Worm (Caenorhabditis elegans): ENCODE data around the gene pept-1.

pept-1 gene

ce11 chrX:6445239-6445638 is 11.4 kb upstream of the pept-1 start:
- TF ChIP-seq lsy-2 (tag; optimal IDR thresholded peaks at IDR 0.05) (no peak), skn-1 (tag; optimal IDR thresholded peaks at IDR 0.05) (peak; percentile 97), fos-1 (tag; optimal IDR thresholded peaks at IDR 0.05) (peak; percentile 46)

ce11 chrX:6446564-6446963 is 10.1 kb upstream of the pept-1 start, which contains the start of gene asp-14:
asp-14 (minus strand) TSS chrX:6446664.
- peak; percentile 2 for TF ChIP-seq fos-1 (tag; optimal IDR thresholded peaks at IDR 0.05)
- TF ChIP-seq dmd-4 (tag; optimal IDR thresholded peaks at IDR 0.05) = no peak

DNA sequence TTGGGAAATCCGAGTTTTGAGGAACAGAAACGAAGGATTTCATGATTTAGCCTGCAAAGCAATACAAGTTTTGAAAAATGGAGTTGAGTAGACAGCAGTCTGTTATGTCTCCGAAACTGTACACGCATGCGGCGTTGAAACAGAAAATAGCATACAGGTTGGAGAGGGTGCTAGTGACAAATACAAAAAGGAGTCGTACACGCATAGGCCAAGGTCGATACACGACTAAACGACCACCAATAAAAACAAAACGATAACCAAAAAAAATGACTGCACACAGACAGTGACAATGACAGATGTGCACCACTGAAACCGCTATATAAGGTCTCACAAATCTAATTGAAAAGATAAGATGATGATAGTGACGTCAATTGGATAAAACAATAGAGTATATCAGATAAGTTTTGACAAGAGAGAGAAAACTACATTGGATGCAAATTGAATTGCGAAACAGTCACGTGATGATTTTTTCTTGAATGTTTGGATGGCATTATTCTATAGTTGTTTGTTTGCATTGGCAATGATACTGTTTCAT is 7.7 kb upstream of the pept-1 start, which contains the start of gene fah-1:
TSS of gene fah-1 (minus strand) at position 51 of the 535 bp plus-strand sequence.
- peak; percentile 54 for TF ChIP-seq Y55F3AM.14 (GFP tag; optimal IDR thresholded peaks at IDR 0.05)
- no peak for TF ChIP-seq dmd-4 (tag; optimal IDR thresholded peaks at IDR 0.05)
- peak; percentile 86 for TF ChIP-seq sma-9 (GFP tag; optimal IDR thresholded peaks at IDR 0.05)
- TF ChIP-seq sma-9 (tag; optimal IDR thresholded peaks at IDR 0.05) = no peak
- TF ChIP-seq ama-1 (optimal IDR thresholded peaks at IDR 0.05) = no peak
- TF ChIP-seq lin-39 (tag; optimal IDR thresholded peaks at IDR 0.05) = no peak
- TF ChIP-seq lin-11 (tag; optimal IDR thresholded peaks at IDR 0.05) = no peak
- TF ChIP-seq nhr-21 (tag; optimal IDR thresholded peaks at IDR 0.05) = peak; percentile 58
- no peak for TF ChIP-seq lin-13 (GFP tag; optimal IDR thresholded peaks at IDR 0.05)
- TF ChIP-seq nhr-129 (tag; optimal IDR thresholded peaks at IDR 0.05) = peak; percentile 60
- peak in 1 of 2 experiments; percentile 33 for TF ChIP-seq mdl-1 (tag; optimal IDR thresholded peaks at IDR 0.05)
- TF ChIP-seq ztf-4 (tag; optimal IDR thresholded peaks at IDR 0.05) = peak; percentile 38
- TF ChIP-seq mbf-1 (tag; optimal IDR thresholded peaks at IDR 0.05) = no peak
- TF ChIP-seq snpc-4 (tag; optimal IDR thresholded peaks at IDR 0.05) = no peak
- no peak for TF ChIP-seq peb-1 (tag; optimal IDR thresholded peaks at IDR 0.05)
- no peak for TF ChIP-seq unc-55 (GFP tag; optimal IDR thresholded peaks at IDR 0.05)
- no peak for TF ChIP-seq nhr-23 (tag; optimal IDR thresholded peaks at IDR 0.05)
- TF ChIP-seq fos-1 (tag; optimal IDR thresholded peaks at IDR 0.05) = peak; percentile 43
- TF ChIP-seq nhr-25 (tag; optimal IDR thresholded peaks at IDR 0.05) = peak; percentile 75
- TF ChIP-seq mab-5 (tag; optimal IDR thresholded peaks at IDR 0.05) = no peak
- no peak for TF ChIP-seq alr-1 (tag; optimal IDR thresholded peaks at IDR 0.05)
- no peak for TF ChIP-seq elt-3 (tag; optimal IDR thresholded peaks at IDR 0.05)
- no peak for TF ChIP-seq skn-1 (tag; optimal IDR thresholded peaks at IDR 0.05)
- TF ChIP-seq nhr-6 (tag; optimal IDR thresholded peaks at IDR 0.05) = peak; percentile 33
- no peak for TF ChIP-seq nhr-11 (tag; optimal IDR thresholded peaks at IDR 0.05)
- TF ChIP-seq nhr-12 (tag; optimal IDR thresholded peaks at IDR 0.05) = no peak
- TF ChIP-seq ceh-16 (tag; optimal IDR thresholded peaks at IDR 0.05) = no peak
- no peak for TF ChIP-seq lsy-2 (tag; optimal IDR thresholded peaks at IDR 0.05)
- no peak for TF ChIP-seq unc-62 (GFP tag; optimal IDR thresholded peaks at IDR 0.05)
- no peak for TF ChIP-seq aly-2 (tag; optimal IDR thresholded peaks at IDR 0.05)
- TF ChIP-seq ceh-82 (tag; optimal IDR thresholded peaks at IDR 0.05) = no peak
- TF ChIP-seq ztf-11 (tag; optimal IDR thresholded peaks at IDR 0.05) = no peak
- TF ChIP-seq blmp-1 (tag; optimal IDR thresholded peaks at IDR 0.05; ENCODE audit: insufficient read depth) = peak; percentile 34
- TF ChIP-seq unc-39 (tag; optimal IDR thresholded peaks at IDR 0.05) = no peak
- peak; percentile 51 for TF ChIP-seq crh-2 (tag; optimal IDR thresholded peaks at IDR 0.05)
- TF ChIP-seq nhr-237 (tag; optimal IDR thresholded peaks at IDR 0.05) = no peak
- peak; percentile 56 for TF ChIP-seq egl-27 (tag; optimal IDR thresholded peaks at IDR 0.05)
- TF ChIP-seq sma-3 (GFP tag; optimal IDR thresholded peaks at IDR 0.05) = peak; percentile 89
- peak; percentile 32 for TF ChIP-seq F13H6.1 (tag; optimal IDR thresholded peaks at IDR 0.05)
- peak; percentile 51 for TF ChIP-seq gmeb-1 (tag; optimal IDR thresholded peaks at IDR 0.05)
- no peak for TF ChIP-seq R02D3.7 (tag; optimal IDR thresholded peaks at IDR 0.05)
